Worm (Caenorhabditis elegans) whole organism, mixed stage, embryonic: ENCODE results near the gene sre-20.

Source experiments
- M03D4.4 ChIP-seq: sonication (generic microtip); optimal IDR thresholded peaks from 2 replicates; lab custom pipeline; 2017; ENCODE audit warnings: mild to moderate bottlenecking, missing genetic modification characterization, missing compliant biosample characterization
- bed-3 ChIP-seq: fragments of 200-800 bp; sonication (Bioruptor generic); optimal IDR thresholded peaks from 3 replicates; lab custom pipeline; 2018; ENCODE audit warnings: mild to moderate bottlenecking, missing genetic modification characterization, moderate library complexity, missing compliant biosample characterization
- blmp-1 ChIP-seq: fragments of 150-350 bp; optimal IDR thresholded peaks from 2 replicates; lab custom pipeline; 2014; ENCODE audit warnings: missing biosample characterization, missing genetic modification characterization
- ceh-39 ChIP-seq: fragments of 150-350 bp; optimal IDR thresholded peaks from 2 replicates; lab custom pipeline; 2014; ENCODE audit warnings: missing biosample characterization, missing genetic modification characterization
- ceh-43 ChIP-seq: fragments of 200-800 bp; sonication (Bioruptor generic); optimal IDR thresholded peaks from 2 replicates; lab custom pipeline; 2018; ENCODE audit warnings: mild to moderate bottlenecking, missing genetic modification characterization, moderate library complexity, missing compliant biosample characterization
- ceh-83 ChIP-seq: fragments of 200-800 bp; sonication (Bioruptor generic); optimal IDR thresholded peaks from 2 replicates; lab custom pipeline; 2018; ENCODE audit warnings: mild to moderate bottlenecking, missing genetic modification characterization, missing compliant biosample characterization
- ces-1 ChIP-seq: fragments of 150-350 bp; optimal IDR thresholded peaks from 2 replicates; lab custom pipeline; 2014; ENCODE audit warnings: missing biosample characterization, missing genetic modification reagents, missing genetic modification characterization
- cnd-1 ChIP-seq: fragments of 200-800 bp; sonication (Bioruptor generic); optimal IDR thresholded peaks from 2 replicates; lab custom pipeline; 2018; ENCODE audit warnings: mild to moderate bottlenecking, missing genetic modification characterization, missing compliant biosample characterization
- drap-1 ChIP-seq: fragments of 200-800 bp; sonication (Bioruptor generic); optimal IDR thresholded peaks from 3 replicates; lab custom pipeline; 2018; ENCODE audit warnings: mild to moderate bottlenecking, missing genetic modification characterization, missing compliant biosample characterization
- elt-1 ChIP-seq: sonication (generic microtip); optimal IDR thresholded peaks from 2 replicates; lab custom pipeline; 2017; ENCODE audit warnings: missing genetic modification characterization, mild to moderate bottlenecking, missing compliant biosample characterization, antibody characterized with exemption, moderate library complexity, borderline replicate concordance; ENCODE audit not compliant: insufficient read depth
- elt-3 ChIP-seq: fragments of 150-350 bp; optimal IDR thresholded peaks from 2 replicates; lab custom pipeline; 2014; ENCODE audit warnings: missing biosample characterization, missing genetic modification characterization
- flh-1 ChIP-seq: fragments of 200-800 bp; sonication (Bioruptor generic); optimal IDR thresholded peaks from 2 replicates; lab custom pipeline; 2018; ENCODE audit warnings: mild to moderate bottlenecking, missing genetic modification characterization, moderate library complexity, missing compliant biosample characterization
- ham-2 ChIP-seq: fragments of 200-800 bp; sonication (Bioruptor generic); optimal IDR thresholded peaks from 2 replicates; lab custom pipeline; 2018; ENCODE audit warnings: mild to moderate bottlenecking, missing genetic modification characterization, missing compliant biosample characterization
- hlh-1 ChIP-seq: fragments of 150-350 bp; optimal IDR thresholded peaks from 2 replicates; lab custom pipeline; 2014; ENCODE audit warnings: missing biosample characterization, missing genetic modification reagents, missing genetic modification characterization
- lin-13 ChIP-seq: fragments of 150-350 bp; optimal IDR thresholded peaks from 2 replicates; lab custom pipeline; 2014; ENCODE audit warnings: missing biosample characterization, missing genetic modification characterization
- lin-32 ChIP-seq: fragments of 200-800 bp; sonication (Bioruptor generic); optimal IDR thresholded peaks from 2 replicates; lab custom pipeline; 2018; ENCODE audit warnings: mild to moderate bottlenecking, missing genetic modification characterization, missing compliant biosample characterization
- lsy-2 ChIP-seq: fragments of 150-350 bp; optimal IDR thresholded peaks from 2 replicates; lab custom pipeline; 2014; ENCODE audit warnings: missing biosample characterization, missing genetic modification characterization
- mep-1 ChIP-seq: fragments of 150-350 bp; optimal IDR thresholded peaks from 2 replicates; lab custom pipeline; 2017; ENCODE audit warnings: missing biosample characterization, missing genetic modification reagents, missing genetic modification characterization, inconsistent platforms
- nhr-12 ChIP-seq: fragments of 150-350 bp; optimal IDR thresholded peaks from 2 replicates; lab custom pipeline; 2014; ENCODE audit warnings: missing biosample characterization, missing genetic modification characterization
- nhr-2 ChIP-seq: fragments of 150-350 bp; optimal IDR thresholded peaks from 2 replicates; lab custom pipeline; 2014; ENCODE audit warnings: missing biosample characterization, missing genetic modification characterization
- nhr-28 ChIP-seq: fragments of 150-350 bp; optimal IDR thresholded peaks from 2 replicates; lab custom pipeline; 2014; ENCODE audit warnings: missing biosample characterization, missing genetic modification characterization
- nhr-76 ChIP-seq: sonication (generic microtip); optimal IDR thresholded peaks from 2 replicates; lab custom pipeline; 2017; ENCODE audit warnings: missing biosample characterization, missing genetic modification characterization
- pha-4 ChIP-seq: fragments of 150-350 bp; optimal IDR thresholded peaks from 2 replicates; lab custom pipeline; 2018; ENCODE audit warnings: missing biosample characterization, missing genetic modification reagents, missing genetic modification characterization
- sem-2 ChIP-seq: fragments of 200-800 bp; sonication (Bioruptor generic); optimal IDR thresholded peaks from 2 replicates; lab custom pipeline; 2018; ENCODE audit warnings: mild to moderate bottlenecking, missing genetic modification characterization, missing compliant biosample characterization
- snpc-4 ChIP-seq: fragments of 150-350 bp; optimal IDR thresholded peaks from 2 replicates; lab custom pipeline; 2014; ENCODE audit warnings: missing biosample characterization, missing genetic modification characterization
- sptf-1 ChIP-seq: sonication (generic microtip); optimal IDR thresholded peaks from 2 replicates; lab custom pipeline; 2017; ENCODE audit warnings: mild to moderate bottlenecking, missing genetic modification characterization, moderate library complexity, missing compliant biosample characterization
- tbx-8 ChIP-seq: fragments of 200-800 bp; sonication (Bioruptor generic); optimal IDR thresholded peaks from 2 replicates; lab custom pipeline; 2018; ENCODE audit warnings: mild to moderate bottlenecking, missing genetic modification characterization, moderate library complexity, missing compliant biosample characterization
- unc-120 ChIP-seq: sonication (generic microtip); optimal IDR thresholded peaks from 2 replicates; lab custom pipeline; 2017; ENCODE audit warnings: missing genetic modification characterization, missing compliant biosample characterization; ENCODE audit not compliant: poor library complexity, severe bottlenecking
- unc-39 ChIP-seq: fragments of 150-350 bp; optimal IDR thresholded peaks from 2 replicates; lab custom pipeline; 2014; ENCODE audit warnings: missing biosample characterization, missing genetic modification characterization
- unc-62 ChIP-seq: fragments of 150-350 bp; optimal IDR thresholded peaks from 2 replicates; lab custom pipeline; 2014; ENCODE audit warnings: missing biosample characterization, missing genetic modification reagents, missing genetic modification characterization
- zip-8 ChIP-seq: fragments of 150-350 bp; optimal IDR thresholded peaks from 2 replicates; lab custom pipeline; 2014; ENCODE audit warnings: missing biosample characterization, missing genetic modification characterization
- ztf-11 ChIP-seq: fragments of 150-350 bp; optimal IDR thresholded peaks from 2 replicates; lab custom pipeline; 2014; ENCODE audit warnings: missing biosample characterization, missing genetic modification characterization

The sre-20 gene

ce11 chrV:12800171-12800570 lies 15.4 kb upstream of the sre-20 start, which contains the start of gene ugt-3:
Gene ugt-3, minus strand, starts transcription at chrV:12800271.
- TF ChIP-seq cnd-1 (tag; lab: Kevin White, UChicago), result no peak
- no peak for TF ChIP-seq ceh-83 (GFP tag; lab: Kevin White, UChicago)
- no peak for TF ChIP-seq nhr-2 (tag; lab: Kevin White, UChicago)
- TF ChIP-seq lin-13 (tag; lab: Kevin White, UChicago), result no peak
- TF ChIP-seq ham-2 (GFP tag; lab: Kevin White, UChicago), result no peak
- TF ChIP-seq snpc-4, result no peak
- no peak for TF ChIP-seq lsy-2 (tag; lab: Kevin White, UChicago)
- TF ChIP-seq pha-4, result no peak
- no peak for TF ChIP-seq lin-32 (GFP tag; lab: Kevin White, UChicago)
- no peak for TF ChIP-seq tbx-8
- TF ChIP-seq mep-1 (tag; lab: Kevin White, UChicago), result no peak
- TF ChIP-seq nhr-76, result no peak
- no peak for TF ChIP-seq drap-1 (GFP tag; lab: Kevin White, UChicago)
- TF ChIP-seq ceh-39, result no peak
- no peak for TF ChIP-seq bed-3 (GFP tag; lab: Kevin White, UChicago)
- no peak for TF ChIP-seq blmp-1 (tag; lab: Kevin White, UChicago)
- TF ChIP-seq unc-120 (tag; lab: Kevin White, UChicago), result no peak
- TF ChIP-seq M03D4.4 (tag; lab: Kevin White, UChicago), result no peak
- TF ChIP-seq elt-3 (tag; lab: Kevin White, UChicago), result no peak

- no peak for TF ChIP-seq ceh-39
Measured at ce11 chrV:12797992-12798391, 13.2 kb upstream of the sre-20 start, which contains the start of gene ugt-6. Gene ugt-6, minus strand, starts transcription at chrV:12798224.

ce11 chrV:12796908-12797490 lies 12.2 kb upstream of the sre-20 start:
- TF ChIP-seq ceh-43 (no peak), nhr-12 (no peak), M03D4.4 (tag; lab: Kevin White, UChicago) (no peak), ceh-39 (no peak), lin-13 (tag; lab: Kevin White, UChicago) (no peak), nhr-28 (tag; lab: Kevin White, UChicago) (no peak), zip-8 (tag; lab: Kevin White, UChicago) (no peak), unc-39 (tag; lab: Kevin White, UChicago) (no peak), hlh-1 (tag; lab: Kevin White, UChicago) (no peak), nhr-2 (tag; lab: Kevin White, UChicago) (no peak), elt-3 (tag; lab: Kevin White, UChicago) (no peak)

ce11 chrV:12795927-12796326 lies 11.2 kb upstream of the sre-20 start:
- no peak for TF ChIP-seq ceh-83 (GFP tag; lab: Kevin White, UChicago)
- TF ChIP-seq zip-8 (tag; lab: Kevin White, UChicago), result no peak
- TF ChIP-seq pha-4, result no peak
- no peak for TF ChIP-seq elt-1 (tag; lab: Kevin White, UChicago)
- no peak for TF ChIP-seq drap-1 (GFP tag; lab: Kevin White, UChicago)
- no peak for TF ChIP-seq tbx-8
- no peak for TF ChIP-seq ceh-43
- TF ChIP-seq M03D4.4 (tag; lab: Kevin White, UChicago), result no peak
- TF ChIP-seq unc-39 (tag; lab: Kevin White, UChicago), result no peak
- no peak for TF ChIP-seq nhr-2 (tag; lab: Kevin White, UChicago)
- no peak for TF ChIP-seq nhr-12
- no peak for TF ChIP-seq ces-1 (GFP tag; lab: Kevin White, UChicago)
- TF ChIP-seq snpc-4, result no peak
- TF ChIP-seq hlh-1 (tag; lab: Kevin White, UChicago), result no peak
- TF ChIP-seq mep-1 (tag; lab: Kevin White, UChicago), result no peak
- no peak for TF ChIP-seq ztf-11 (tag; lab: Kevin White, UChicago)
- TF ChIP-seq unc-62 (GFP tag; lab: Kevin White, UChicago), result no peak
- TF ChIP-seq sptf-1 (tag; lab: Kevin White, UChicago), result no peak

ce11 chrV:12795196-12795595 lies 10.4 kb upstream of the sre-20 start, which contains the start of gene ugt-4:
Gene ugt-4, minus strand, starts transcription at chrV:12795336.
- TF ChIP-seq nhr-28 (tag; lab: Kevin White, UChicago) (no peak), M03D4.4 (tag; lab: Kevin White, UChicago) (no peak), nhr-12 (no peak), lin-32 (GFP tag; lab: Kevin White, UChicago) (no peak), sptf-1 (tag; lab: Kevin White, UChicago) (no peak), nhr-2 (tag; lab: Kevin White, UChicago) (no peak), tbx-8 (no peak), unc-120 (tag; lab: Kevin White, UChicago) (no peak), elt-3 (tag; lab: Kevin White, UChicago) (no peak), unc-39 (tag; lab: Kevin White, UChicago) (no peak), sem-2 (no peak), flh-1 (no peak), nhr-76 (no peak), lsy-2 (tag; lab: Kevin White, UChicago) (no peak), ceh-39 (no peak), zip-8 (tag; lab: Kevin White, UChicago) (no peak)
